Worm (Caenorhabditis elegans): ENCODE measurements around the gene gst-39.

- TF ChIP-seq cog-1 (tag; optimal IDR thresholded peaks at IDR 0.05): no peak
- no peak for TF ChIP-seq flt-1 (GFP tag; IDR thresholded peaks at IDR 0.05)
- no peak for TF ChIP-seq med-1 (GFP tag; optimal IDR thresholded peaks at IDR 0.05; ENCODE audit: insufficient read depth)
- no peak for TF ChIP-seq ref-1 (GFP tag; conservative IDR thresholded peaks at IDR 0.05)
- no peak for TF ChIP-seq klf-2 (GFP tag; conservative IDR thresholded peaks at IDR 0.05)
Measured at ce11 chrII:15143729-15144128, 28.0 kb downstream of the gst-39 start.

Data from whole organism, midembryonic.